Worm (Caenorhabditis elegans) whole organism, L4 larva: ENCODE data around the gene Y57G11C.22.

Experiments
- D1046.2 ChIP-seq: fragments of 200-800 bp; sonication (Bioruptor generic); IDR thresholded peaks from 2 replicates; pipeline ENCODE4 v1.3.6; 2022; ENCODE audit warnings: missing genetic modification characterization, missing compliant biosample characterization
- F10B5.3 ChIP-seq: sonication (generic microtip); optimal IDR thresholded peaks from 2 replicates; lab custom pipeline; 2016; ENCODE audit warnings: mild to moderate bottlenecking, missing genetic modification characterization, missing compliant biosample characterization
- F44E2.7 ChIP-seq: fragments of 200-800 bp; sonication (Bioruptor generic); IDR thresholded peaks from 2 replicates; pipeline ENCODE4 v2.1.2; 2022; ENCODE audit warnings: missing genetic modification characterization, missing compliant biosample characterization
- T26A8.4 ChIP-seq: fragments of 200-800 bp; sonication (Bioruptor generic); IDR thresholded peaks from 2 replicates; pipeline ENCODE4 v1.3.6; 2022; ENCODE audit warnings: missing genetic modification characterization, missing compliant biosample characterization
- Y105C5A.15 ChIP-seq: fragments of 200-800 bp; sonication (Bioruptor generic); IDR thresholded peaks from 2 replicates; pipeline ENCODE4 v1.3.6; 2022; ENCODE audit warnings: missing genetic modification characterization, missing compliant biosample characterization
- Y75B8A.6 ChIP-seq: fragments of 200-800 bp; sonication (Bioruptor generic); IDR thresholded peaks from 2 replicates; pipeline ENCODE4 v1.3.6; 2022; ENCODE audit warnings: missing genetic modification reagents, missing genetic modification characterization, missing compliant biosample characterization
- ama-1 ChIP-seq: fragments of 150-350 bp; optimal IDR thresholded peaks from 2 replicates; lab custom pipeline; 2014; ENCODE audit warnings: inconsistent platforms, mixed read lengths
- arid-1 ChIP-seq: fragments of 200-800 bp; sonication (Bioruptor generic); conservative IDR thresholded peaks from 2 replicates; pipeline ENCODE4 v1.3.6; 2022; ENCODE audit warnings: missing genetic modification reagents, missing genetic modification characterization, missing compliant biosample characterization
- ceh-32 ChIP-seq: sonication (generic microtip); optimal IDR thresholded peaks from 2 replicates; lab custom pipeline; 2016; ENCODE audit warnings: mild to moderate bottlenecking, missing genetic modification characterization, missing compliant biosample characterization; ENCODE audit not compliant: poor library complexity
- ceh-82 ChIP-seq: sonication (generic microtip); optimal IDR thresholded peaks from 2 replicates; lab custom pipeline; 2017; ENCODE audit warnings: missing biosample characterization, missing genetic modification characterization
- ces-1 ChIP-seq: fragments of 150-350 bp; sonication (generic microtip); optimal IDR thresholded peaks from 4 replicates; lab custom pipeline; 2014; ENCODE audit warnings: missing biosample characterization, missing genetic modification reagents, missing genetic modification characterization
- daf-16 ChIP-seq, 3 experiments: sonication (generic microtip); optimal IDR thresholded peaks; 2 replicates each; lab custom pipeline; 2016 to 2017; ENCODE audit warnings: missing genetic modification characterization in 3 of 3, missing genetic modification reagents in 3 of 3, mild to moderate bottlenecking in 2 of 3, missing compliant biosample characterization in 2 of 3, missing biosample characterization in 1 of 3, moderate library complexity in 1 of 3
- daf-19 ChIP-seq: fragments of 200-800 bp; sonication (Bioruptor generic); conservative IDR thresholded peaks from 2 replicates; pipeline ENCODE4 v1.3.6; 2022; ENCODE audit warnings: missing genetic modification characterization, missing compliant biosample characterization
- daf-8 ChIP-seq: fragments of 200-800 bp; sonication (Bioruptor generic); IDR thresholded peaks from 2 replicates; pipeline ENCODE4 v1.3.6; 2022; ENCODE audit warnings: missing genetic modification characterization, missing compliant biosample characterization
- dmd-6 ChIP-seq: fragments of 200-800 bp; sonication (Bioruptor generic); IDR thresholded peaks from 2 replicates; pipeline ENCODE4 v1.3.6; 2022; ENCODE audit warnings: missing genetic modification reagents, missing genetic modification characterization, missing compliant biosample characterization
- dve-1 ChIP-seq: sonication (generic microtip); optimal IDR thresholded peaks from 2 replicates; lab custom pipeline; 2017; ENCODE audit warnings: antibody characterized with exemption, mild to moderate bottlenecking, missing genetic modification characterization, missing compliant biosample characterization; ENCODE audit not compliant: insufficient read depth
- egl-27 ChIP-seq: sonication (generic microtip); optimal IDR thresholded peaks from 3 replicates; lab custom pipeline; 2017; ENCODE audit warnings: missing biosample characterization, missing genetic modification reagents, missing genetic modification characterization
- fos-1 ChIP-seq: fragments of 150-350 bp; optimal IDR thresholded peaks from 2 replicates; lab custom pipeline; 2014; ENCODE audit warnings: missing biosample characterization, missing genetic modification characterization
- hlh-11 ChIP-seq: fragments of 200-800 bp; sonication (Bioruptor generic); optimal IDR thresholded peaks from 2 replicates; lab custom pipeline; 2018; ENCODE audit warnings: mild to moderate bottlenecking, missing genetic modification characterization, missing compliant biosample characterization
- hlh-30 ChIP-seq: sonication (generic microtip); optimal IDR thresholded peaks from 2 replicates; lab custom pipeline; 2017; ENCODE audit warnings: antibody characterized with exemption, mild to moderate bottlenecking, missing genetic modification characterization, missing compliant biosample characterization; ENCODE audit not compliant: insufficient read depth
- jun-1 ChIP-seq: fragments of 150-350 bp; optimal IDR thresholded peaks from 2 replicates; lab custom pipeline; 2014; ENCODE audit warnings: missing biosample characterization, missing genetic modification reagents, missing genetic modification characterization
- lin-13 ChIP-seq: fragments of 150-350 bp; optimal IDR thresholded peaks from 2 replicates; lab custom pipeline; 2014; ENCODE audit warnings: missing biosample characterization, missing genetic modification reagents, missing genetic modification characterization
- lin-15B ChIP-seq: fragments of 150-350 bp; sonication (generic microtip); optimal IDR thresholded peaks from 3 replicates; lab custom pipeline; 2014; ENCODE audit warnings: missing biosample characterization, missing genetic modification characterization
- lin-39 ChIP-seq: fragments of 150-350 bp; optimal IDR thresholded peaks from 2 replicates; lab custom pipeline; 2014; ENCODE audit warnings: missing biosample characterization, missing genetic modification reagents, missing genetic modification characterization
- lir-3 ChIP-seq: sonication (generic microtip); optimal IDR thresholded peaks from 2 replicates; lab custom pipeline; 2016; ENCODE audit warnings: mild to moderate bottlenecking, missing genetic modification characterization, missing compliant biosample characterization
- madf-5 ChIP-seq, 2 experiments: fragments of 200-800 bp; sonication (Bioruptor generic); IDR thresholded peaks; 2 replicates each; pipeline ENCODE4 v1.3.6; 2022; ENCODE audit warnings: missing compliant biosample characterization in 2 of 2, missing genetic modification characterization in 2 of 2
- mdl-1 ChIP-seq, 2 experiments: fragments of 150-350 bp in 1 of 2; sonication (generic microtip) in 1 of 2; optimal IDR thresholded peaks; 2 replicates each; lab custom pipeline; 2014 to 2017; ENCODE audit warnings: missing biosample characterization in 2 of 2, missing genetic modification characterization in 2 of 2
- mep-1 ChIP-seq: fragments of 150-350 bp; sonication (generic microtip); optimal IDR thresholded peaks from 3 replicates; lab custom pipeline; 2014; ENCODE audit warnings: missing biosample characterization, missing genetic modification characterization
- mes-2 ChIP-seq: sonication (generic microtip); optimal IDR thresholded peaks from 2 replicates; lab custom pipeline; 2016; ENCODE audit warnings: missing genotype, mild to moderate bottlenecking, missing genetic modification characterization, missing compliant biosample characterization; ENCODE audit not compliant: poor library complexity, severe bottlenecking
- nhr-10 ChIP-seq: fragments of 150-350 bp; optimal IDR thresholded peaks from 2 replicates; lab custom pipeline; 2014; ENCODE audit warnings: missing biosample characterization, missing genetic modification characterization
- nhr-102 ChIP-seq: sonication (generic microtip); optimal IDR thresholded peaks from 2 replicates; lab custom pipeline; 2016; ENCODE audit warnings: mild to moderate bottlenecking, missing genetic modification characterization, moderate library complexity, missing compliant biosample characterization
- nhr-41 ChIP-seq: fragments of 200-800 bp; sonication (Bioruptor generic); IDR thresholded peaks from 2 replicates; pipeline ENCODE4 v1.3.6; 2022; ENCODE audit warnings: missing genetic modification reagents, missing genetic modification characterization, missing compliant biosample characterization
- nhr-42 ChIP-seq: fragments of 200-800 bp; sonication (Bioruptor generic); IDR thresholded peaks from 2 replicates; pipeline ENCODE4 v1.3.6; 2022; ENCODE audit warnings: missing genetic modification characterization, missing compliant biosample characterization
- nhr-6 ChIP-seq: fragments of 150-350 bp; optimal IDR thresholded peaks from 2 replicates; lab custom pipeline; 2014; ENCODE audit warnings: missing biosample characterization, missing genetic modification characterization
- nhr-77 ChIP-seq: fragments of 150-350 bp; optimal IDR thresholded peaks from 2 replicates; lab custom pipeline; 2014; ENCODE audit warnings: missing biosample characterization, missing genetic modification characterization
- php-3 ChIP-seq: fragments of 200-800 bp; sonication (Bioruptor generic); IDR thresholded peaks from 2 replicates; pipeline ENCODE4 v1.3.6; 2022; ENCODE audit warnings: missing genetic modification reagents, missing genetic modification characterization, missing compliant biosample characterization
- pqm-1 ChIP-seq: sonication (generic microtip); optimal IDR thresholded peaks from 2 replicates; lab custom pipeline; 2017; ENCODE audit warnings: missing biosample characterization, missing genetic modification characterization
- rbr-2 ChIP-seq: sonication (generic microtip); optimal IDR thresholded peaks from 2 replicates; lab custom pipeline; 2016; ENCODE audit warnings: missing genotype, missing genetic modification characterization, missing compliant biosample characterization
- set-16 ChIP-seq: fragments of 200-800 bp; sonication (Bioruptor generic); IDR thresholded peaks from 2 replicates; pipeline ENCODE4 v1.3.6; 2022; ENCODE audit warnings: missing genetic modification reagents, missing genetic modification characterization, missing compliant biosample characterization
- skn-1 ChIP-seq: fragments of 150-350 bp; optimal IDR thresholded peaks from 2 replicates; lab custom pipeline; 2014; ENCODE audit warnings: missing biosample characterization, missing genetic modification characterization
- snpc-1.2 ChIP-seq: fragments of 200-800 bp; sonication (Bioruptor generic); IDR thresholded peaks from 2 replicates; pipeline ENCODE4 v1.3.6; 2022; ENCODE audit warnings: missing genetic modification reagents, missing genetic modification characterization, missing compliant biosample characterization
- snpc-4 ChIP-seq: fragments of 150-350 bp; optimal IDR thresholded peaks from 2 replicates; lab custom pipeline; 2014; ENCODE audit warnings: missing biosample characterization, missing genetic modification characterization
- tra-1 ChIP-seq: fragments of 200-800 bp; sonication (Bioruptor generic); IDR thresholded peaks from 2 replicates; pipeline ENCODE4 v1.3.6; 2022; ENCODE audit warnings: missing genetic modification reagents, missing genetic modification characterization, missing compliant biosample characterization
- unc-130 ChIP-seq: sonication (generic microtip); optimal IDR thresholded peaks from 2 replicates; lab custom pipeline; 2016; ENCODE audit warnings: missing genetic modification reagents, missing genetic modification characterization, missing compliant biosample characterization
- unc-39 ChIP-seq: sonication (generic microtip); optimal IDR thresholded peaks from 2 replicates; lab custom pipeline; 2017; ENCODE audit warnings: missing biosample characterization, missing genetic modification characterization
- vab-7 ChIP-seq: fragments of 200-800 bp; sonication (Bioruptor generic); IDR thresholded peaks from 2 replicates; pipeline ENCODE4 v1.3.6; 2022; ENCODE audit warnings: missing genetic modification reagents, missing genetic modification characterization, missing compliant biosample characterization
- zag-1 ChIP-seq: fragments of 150-350 bp; optimal IDR thresholded peaks from 2 replicates; lab custom pipeline; 2014; ENCODE audit warnings: missing biosample characterization, missing genetic modification characterization
- zfp-3 ChIP-seq: fragments of 200-800 bp; sonication (Bioruptor generic); conservative IDR thresholded peaks from 2 replicates; pipeline ENCODE4 v1.3.6; 2022; ENCODE audit warnings: missing genetic modification reagents, missing genetic modification characterization, missing compliant biosample characterization
- ztf-7 ChIP-seq: fragments of 150-350 bp; optimal IDR thresholded peaks from 2 replicates; lab custom pipeline; 2014; ENCODE audit warnings: missing biosample characterization, missing genetic modification characterization

Gene Y57G11C.22

DNA sequence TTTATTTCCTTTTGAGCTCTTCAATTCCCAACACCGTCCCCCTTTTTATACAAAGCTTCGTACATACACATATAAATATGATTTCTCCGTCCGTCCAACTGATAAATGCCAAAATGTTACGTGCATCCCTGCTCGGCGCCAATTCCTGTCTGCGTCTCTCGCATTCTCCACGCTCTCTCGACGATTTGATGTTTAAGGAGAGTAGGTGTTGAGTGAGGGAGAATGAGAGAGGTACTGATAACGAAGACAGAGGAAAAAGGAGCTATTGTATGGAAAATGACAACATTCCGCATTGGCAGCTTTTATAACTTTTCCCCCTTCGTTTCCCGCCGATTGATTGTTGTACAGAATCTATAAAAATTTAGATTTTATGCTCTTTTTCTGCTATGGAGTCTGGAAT is 46.8 kb downstream of the Y57G11C.22 start (continued):
- TF ChIP-seq mep-1 (tag; lab: Kevin White, UChicago) (peak; percentile 8), F44E2.7 (GFP tag; lab: Robert Waterston, UW) (no peak), php-3 (GFP tag; lab: Robert Waterston, UW) (no peak), nhr-77 (tag; lab: Kevin White, UChicago) (peak; percentile 3), ztf-7 (tag; lab: Kevin White, UChicago) (peak; percentile 41), snpc-4 (no peak), pqm-1 (peak; percentile 98), ces-1 (GFP tag; lab: Kevin White, UChicago) (no peak), F10B5.3 (tag; lab: Kevin White, UChicago) (no peak), Y75B8A.6 (no peak), ama-1 (lab: Kevin White, UChicago) (no peak), zag-1 (no peak), lin-15B (tag; lab: Kevin White, UChicago) (no peak), nhr-10 (no peak), nhr-42 (GFP tag; lab: Robert Waterston, UW) (no peak), lin-13 (GFP tag; lab: Kevin White, UChicago) (no peak), arid-1 (no peak), mdl-1 (tag; optimal IDR thresholded peaks at IDR 0.05; lab: Kevin White, UChicago) (no peak), daf-8 (GFP tag; lab: Robert Waterston, UW) (no peak), unc-130 (no peak), nhr-41 (GFP tag; lab: Robert Waterston, UW) (no peak), madf-5 (GFP tag; IDR thresholded peaks at IDR 0.05; lab: Robert Waterston, UW) (no peak), lir-3 (tag; lab: Kevin White, UChicago) (no peak), snpc-1.2 (GFP tag; lab: Robert Waterston, UW) (no peak), Y105C5A.15 (GFP tag; lab: Robert Waterston, UW) (no peak), ceh-32 (no peak), nhr-102 (tag; lab: Kevin White, UChicago) (peak; percentile 25), mes-2 (tag; lab: Kevin White, UChicago) (no peak), set-16 (GFP tag; lab: Robert Waterston, UW) (no peak), D1046.2 (GFP tag; lab: Robert Waterston, UW) (no peak)

DNA sequence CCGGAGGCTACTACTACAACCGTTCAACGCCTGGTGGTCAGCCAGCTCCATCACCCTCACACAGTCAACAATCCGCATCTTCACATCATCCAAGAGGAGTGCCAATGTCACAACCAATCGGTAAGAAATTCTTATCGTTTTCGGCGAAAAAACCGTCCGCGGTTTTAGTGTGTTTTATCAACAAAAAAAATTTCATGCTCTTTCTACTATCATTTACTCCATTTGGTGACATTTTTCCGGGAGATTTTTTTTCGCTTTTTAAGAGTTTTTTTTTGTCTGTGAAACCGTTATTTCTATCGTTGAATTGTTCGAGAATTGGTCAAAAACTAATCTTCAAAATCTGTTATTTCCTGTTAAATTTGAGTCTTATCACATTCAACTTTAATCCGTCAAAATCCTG is 48.6 kb downstream of the Y57G11C.22 start:
- TF ChIP-seq ceh-82 (tag; lab: Kevin White, UChicago) = no peak
- no peak for TF ChIP-seq php-3 (GFP tag; lab: Robert Waterston, UW)
- no peak for TF ChIP-seq nhr-41 (GFP tag; lab: Robert Waterston, UW)
- TF ChIP-seq tra-1 (GFP tag; lab: Robert Waterston, UW) = no peak
- no peak for TF ChIP-seq unc-130
- TF ChIP-seq F10B5.3 (tag; lab: Kevin White, UChicago) = no peak
- no peak for TF ChIP-seq nhr-6
- TF ChIP-seq rbr-2 (tag; lab: Kevin White, UChicago) = no peak
- TF ChIP-seq daf-16 (GFP tag; optimal IDR thresholded peaks at IDR 0.05; lab: Kevin White, UChicago) = no peak
- TF ChIP-seq daf-16 (tag; optimal IDR thresholded peaks at IDR 0.05; lab: Kevin White, UChicago) = peak; percentile 56
- TF ChIP-seq hlh-11 (tag; lab: Kevin White, UChicago) = peak; percentile 28
- no peak for TF ChIP-seq T26A8.4
- no peak for TF ChIP-seq nhr-77 (tag; lab: Kevin White, UChicago)
- no peak for TF ChIP-seq mes-2 (tag; lab: Kevin White, UChicago)
- TF ChIP-seq unc-39 (tag; lab: Kevin White, UChicago) = no peak
- TF ChIP-seq fos-1 = no peak
- TF ChIP-seq vab-7 (GFP tag; lab: Robert Waterston, UW) = no peak
- peak; percentile 30 for TF ChIP-seq pqm-1
- no peak for TF ChIP-seq egl-27 (tag; lab: Kevin White, UChicago)
- TF ChIP-seq hlh-30 (tag; lab: Kevin White, UChicago) = no peak
- no peak for TF ChIP-seq lir-3 (tag; lab: Kevin White, UChicago)
- TF ChIP-seq lin-13 (GFP tag; lab: Kevin White, UChicago) = no peak
- TF ChIP-seq lin-39 (tag; lab: Kevin White, UChicago) = no peak
- peak; percentile 16 for TF ChIP-seq dve-1
- no peak for TF ChIP-seq arid-1
- no peak for TF ChIP-seq zfp-3 (GFP tag; lab: Robert Waterston, UW)
- TF ChIP-seq jun-1 (tag; lab: Kevin White, UChicago) = no peak
- 0 out of 2 replicates have a peak, but pooled peaks have one; percentile 8 for TF ChIP-seq dmd-6 (GFP tag; lab: Robert Waterston, UW)
- TF ChIP-seq daf-19 (GFP tag; lab: Robert Waterston, UW) = no peak
- no peak for TF ChIP-seq mep-1 (tag; lab: Kevin White, UChicago)
- no peak for TF ChIP-seq skn-1
- TF ChIP-seq ztf-7 (tag; lab: Kevin White, UChicago) = no peak
